Worm (Caenorhabditis elegans) whole organism, L1 larva: Measurements from ENCODE around the gene T02E9.6.

Source experiments
- C16A3.4 ChIP-seq: fragments of 150-350 bp; optimal IDR thresholded peaks from 2 replicates; lab custom pipeline; 2014; ENCODE audit warnings: missing biosample characterization, missing genetic modification characterization
- C34B4.2 ChIP-seq: sonication (generic microtip); optimal IDR thresholded peaks from 2 replicates; lab custom pipeline; 2017; ENCODE audit warnings: mild to moderate bottlenecking, missing genetic modification characterization, missing compliant biosample characterization
- aha-1 ChIP-seq: fragments of 150-350 bp; optimal IDR thresholded peaks from 2 replicates; lab custom pipeline; 2014; ENCODE audit warnings: missing biosample characterization, missing genetic modification characterization
- alr-1 ChIP-seq: fragments of 200-800 bp; sonication (Bioruptor generic); optimal IDR thresholded peaks from 2 replicates; lab custom pipeline; 2018; ENCODE audit warnings: borderline replicate concordance, mild to moderate bottlenecking, missing genetic modification characterization, missing compliant biosample characterization
- aly-2 ChIP-seq: fragments of 150-350 bp; optimal IDR thresholded peaks from 2 replicates; lab custom pipeline; 2014; ENCODE audit warnings: missing biosample characterization, missing genetic modification characterization
- ama-1 ChIP-seq: fragments of 150-350 bp; optimal IDR thresholded peaks from 2 replicates; lab custom pipeline; 2014
- blmp-1 ChIP-seq: fragments of 150-350 bp; optimal IDR thresholded peaks from 2 replicates; lab custom pipeline; 2014; ENCODE audit warnings: missing biosample characterization, missing genetic modification characterization
- ceh-63 ChIP-seq: fragments of 200-800 bp; sonication (Bioruptor generic); optimal IDR thresholded peaks from 2 replicates; lab custom pipeline; 2018; ENCODE audit warnings: mild to moderate bottlenecking, missing genetic modification characterization, missing compliant biosample characterization
- ceh-82 ChIP-seq, 3 experiments: fragments of 150-350 bp in 1 of 3; sonication (generic microtip) in 2 of 3; optimal IDR thresholded peaks; 2 replicates each; lab custom pipeline; 2014 to 2017; ENCODE audit warnings: missing biosample characterization in 3 of 3, missing genetic modification characterization in 3 of 3
- ceh-90 ChIP-seq: sonication (generic microtip); optimal IDR thresholded peaks from 2 replicates; lab custom pipeline; 2016; ENCODE audit warnings: missing genetic modification characterization, missing compliant biosample characterization
- dpl-1 ChIP-seq, 3 experiments: fragments of 150-350 bp in 2 of 3; sonication (generic microtip) in 1 of 3; optimal IDR thresholded peaks; 2 replicates each; lab custom pipeline; 2014 to 2017; ENCODE audit warnings: missing biosample characterization in 3 of 3, missing genetic modification characterization in 3 of 3, missing genetic modification reagents in 3 of 3
- efl-1 ChIP-seq, 4 experiments: fragments of 150-350 bp; optimal IDR thresholded peaks in 3 of 4; peaks in 1 of 4; 1 replicate in 1 of 4; 2 replicates in 3 of 4; lab custom pipeline; 2014; ENCODE audit warnings: missing biosample characterization in 2 of 4, missing genetic modification characterization in 2 of 4, missing genetic modification reagents in 2 of 4
- efl-3 ChIP-seq: fragments of 200-800 bp; sonication (Bioruptor generic); optimal IDR thresholded peaks from 2 replicates; lab custom pipeline; 2018; ENCODE audit warnings: mild to moderate bottlenecking, missing genetic modification characterization, missing compliant biosample characterization
- egl-13 ChIP-seq: sonication (generic microtip); optimal IDR thresholded peaks from 2 replicates; lab custom pipeline; 2016; ENCODE audit warnings: missing genotype, missing genetic modification reagents, missing genetic modification characterization, missing compliant biosample characterization
- egl-27 ChIP-seq, 2 experiments: fragments of 150-350 bp in 1 of 2; sonication (generic microtip); optimal IDR thresholded peaks; 3 replicates each; lab custom pipeline; 2017 to 2018; ENCODE audit warnings: missing biosample characterization in 2 of 2, missing genetic modification characterization in 2 of 2, missing genetic modification reagents in 2 of 2
- elt-2 ChIP-seq: sonication (generic microtip); optimal IDR thresholded peaks from 2 replicates; lab custom pipeline; 2016; ENCODE audit warnings: missing genetic modification characterization, mild to moderate bottlenecking, inconsistent platforms, missing compliant biosample characterization, missing genetic modification reagents
- elt-3 ChIP-seq, 6 experiments: fragments of 150-350 bp in 1 of 6; sonication (generic microtip); optimal IDR thresholded peaks; 2 replicates each; lab custom pipeline; 2017 to 2018; ENCODE audit warnings: missing biosample characterization in 6 of 6, missing genetic modification characterization in 6 of 6, inconsistent platforms in 1 of 6
- fkh-10 ChIP-seq: sonication (generic microtip); optimal IDR thresholded peaks from 2 replicates; lab custom pipeline; 2017; ENCODE audit warnings: missing biosample characterization, missing genetic modification reagents, missing genetic modification characterization
- grh-1 ChIP-seq: fragments of 200-800 bp; sonication (Bioruptor generic); IDR thresholded peaks from 2 replicates; pipeline ENCODE4 v1.3.6; 2022; ENCODE audit warnings: missing genetic modification reagents, missing genetic modification characterization, missing compliant biosample characterization
- hlh-4 ChIP-seq: sonication (generic microtip); optimal IDR thresholded peaks from 2 replicates; lab custom pipeline; 2016; ENCODE audit warnings: mild to moderate bottlenecking, missing genetic modification characterization, missing compliant biosample characterization
- hpl-2 ChIP-seq: fragments of 150-350 bp; optimal IDR thresholded peaks from 2 replicates; lab custom pipeline; 2014; ENCODE audit warnings: missing biosample characterization, missing genetic modification reagents, missing genetic modification characterization
- irx-1 ChIP-seq: sonication (generic microtip); optimal IDR thresholded peaks from 2 replicates; lab custom pipeline; 2016; ENCODE audit warnings: missing genetic modification characterization, missing compliant biosample characterization
- isw-1 ChIP-seq: fragments of 200-800 bp; sonication (Bioruptor generic); IDR thresholded peaks from 2 replicates; pipeline ENCODE4 v1.3.6; 2022; ENCODE audit warnings: missing genetic modification characterization, missing compliant biosample characterization
- jun-1 ChIP-seq: fragments of 150-350 bp; optimal IDR thresholded peaks from 2 replicates; lab custom pipeline; 2014; ENCODE audit warnings: missing biosample characterization, missing genetic modification reagents, missing genetic modification characterization
- lin-14 ChIP-seq: fragments of 200-800 bp; sonication (Bioruptor generic); optimal IDR thresholded peaks from 2 replicates; lab custom pipeline; 2018; ENCODE audit warnings: mild to moderate bottlenecking, missing genetic modification characterization, moderate library complexity, missing compliant biosample characterization
- lin-35 ChIP-seq, 2 experiments: fragments of 150-350 bp; optimal IDR thresholded peaks; 2 replicates each; lab custom pipeline; 2014; ENCODE audit warnings: missing biosample characterization in 2 of 2, missing genetic modification characterization in 2 of 2, missing genetic modification reagents in 2 of 2
- lsy-2 ChIP-seq, 2 experiments: fragments of 150-350 bp; optimal IDR thresholded peaks; 2 replicates each; lab custom pipeline; 2014; ENCODE audit warnings: missing biosample characterization in 2 of 2, missing genetic modification characterization in 2 of 2
- mab-9 ChIP-seq: fragments of 200-800 bp; sonication (Bioruptor generic); IDR thresholded peaks from 2 replicates; pipeline ENCODE4 v1.3.6; 2022; ENCODE audit warnings: missing genetic modification reagents, missing genetic modification characterization, missing compliant biosample characterization
- mef-2 ChIP-seq: fragments of 150-350 bp; optimal IDR thresholded peaks from 2 replicates; lab custom pipeline; 2014; ENCODE audit warnings: missing biosample characterization, missing genetic modification characterization
- mep-1 ChIP-seq: fragments of 150-350 bp; optimal IDR thresholded peaks from 2 replicates; lab custom pipeline; 2014; ENCODE audit warnings: missing biosample characterization, missing genetic modification characterization
- nhr-11 ChIP-seq: fragments of 150-350 bp; optimal IDR thresholded peaks from 2 replicates; lab custom pipeline; 2014; ENCODE audit warnings: missing biosample characterization, missing genetic modification characterization
- nhr-12 ChIP-seq: sonication (generic microtip); optimal IDR thresholded peaks from 2 replicates; lab custom pipeline; 2017; ENCODE audit warnings: missing biosample characterization, missing genetic modification characterization
- nhr-19 ChIP-seq: fragments of 200-800 bp; sonication (Bioruptor generic); conservative IDR thresholded peaks from 2 replicates; pipeline ENCODE4 v1.3.6; 2022; ENCODE audit warnings: missing genetic modification characterization, missing compliant biosample characterization
- nhr-71 ChIP-seq: sonication (generic microtip); optimal IDR thresholded peaks from 2 replicates; lab custom pipeline; 2016; ENCODE audit warnings: mild to moderate bottlenecking, missing genetic modification characterization, moderate library complexity, missing compliant biosample characterization
- nhr-84 ChIP-seq: sonication (generic microtip); optimal IDR thresholded peaks from 2 replicates; lab custom pipeline; 2017; ENCODE audit warnings: missing biosample characterization, missing genetic modification characterization
- nhr-90 ChIP-seq: sonication (generic microtip); optimal IDR thresholded peaks from 2 replicates; lab custom pipeline; 2016; ENCODE audit warnings: mild to moderate bottlenecking, missing genetic modification characterization, missing compliant biosample characterization; ENCODE audit not compliant: poor library complexity
- rnt-1 ChIP-seq: sonication (generic microtip); optimal IDR thresholded peaks from 2 replicates; lab custom pipeline; 2016; ENCODE audit warnings: mild to moderate bottlenecking, missing genetic modification characterization, moderate library complexity, missing compliant biosample characterization
- skn-1 ChIP-seq: fragments of 150-350 bp; optimal IDR thresholded peaks from 2 replicates; lab custom pipeline; 2014; ENCODE audit warnings: missing biosample characterization, missing genetic modification characterization
- snpc-4 ChIP-seq: fragments of 150-350 bp; optimal IDR thresholded peaks from 2 replicates; lab custom pipeline; 2014; ENCODE audit warnings: missing biosample characterization, missing genetic modification characterization
- snu-23 ChIP-seq: sonication (generic microtip); optimal IDR thresholded peaks from 2 replicates; lab custom pipeline; 2016; ENCODE audit warnings: missing genetic modification characterization, missing compliant biosample characterization
- sox-4 ChIP-seq: sonication (generic microtip); optimal IDR thresholded peaks from 2 replicates; lab custom pipeline; 2016; ENCODE audit warnings: missing genetic modification characterization, missing compliant biosample characterization
- sup-37 ChIP-seq: fragments of 200-800 bp; sonication (Bioruptor generic); optimal IDR thresholded peaks from 2 replicates; lab custom pipeline; 2018; ENCODE audit warnings: mild to moderate bottlenecking, missing genetic modification characterization, missing compliant biosample characterization
- swsn-7 ChIP-seq: sonication (generic microtip); optimal IDR thresholded peaks from 2 replicates; lab custom pipeline; 2016; ENCODE audit warnings: missing genetic modification characterization, missing compliant biosample characterization
- tbx-2 ChIP-seq: sonication (generic microtip); optimal IDR thresholded peaks from 2 replicates; lab custom pipeline; 2016; ENCODE audit warnings: missing genetic modification characterization, missing compliant biosample characterization
- unc-130 ChIP-seq: fragments of 150-350 bp; optimal IDR thresholded peaks from 2 replicates; lab custom pipeline; 2017; ENCODE audit warnings: missing biosample characterization, missing genetic modification characterization, inconsistent platforms
- unc-30 ChIP-seq: sonication (generic microtip); optimal IDR thresholded peaks from 2 replicates; lab custom pipeline; 2017; ENCODE audit warnings: missing biosample characterization, missing genetic modification characterization
- unc-62 ChIP-seq: fragments of 150-350 bp; optimal IDR thresholded peaks from 2 replicates; lab custom pipeline; 2014; ENCODE audit warnings: missing biosample characterization, missing genetic modification reagents, missing genetic modification characterization
- unc-86 ChIP-seq: sonication (generic microtip); optimal IDR thresholded peaks from 2 replicates; lab custom pipeline; 2016; ENCODE audit warnings: missing genetic modification characterization, missing compliant biosample characterization
- vab-15 ChIP-seq: sonication (generic microtip); optimal IDR thresholded peaks from 2 replicates; lab custom pipeline; 2017; ENCODE audit warnings: missing genotype, mild to moderate bottlenecking, missing genetic modification characterization, missing compliant biosample characterization
- ztf-4 ChIP-seq: fragments of 150-350 bp; optimal IDR thresholded peaks from 2 replicates; lab custom pipeline; 2014; ENCODE audit warnings: missing biosample characterization, missing genetic modification characterization

T02E9.6 gene

ce11 chrV:11329100-11329499 is 5.0 kb downstream of the T02E9.6 start, which contains the start of gene F47G9.6:
Gene F47G9.6, plus strand, starts transcription at chrV:11329400.
- no peak for TF ChIP-seq skn-1 (tag; lab: Kevin White, UChicago)
- no peak for TF ChIP-seq rnt-1
- no peak for TF ChIP-seq nhr-71 (tag; lab: Kevin White, UChicago)
- TF ChIP-seq egl-13 (tag; lab: Kevin White, UChicago) = no peak

ce11 chrV:11326914-11327367 is 7.2 kb downstream of the T02E9.6 start, which contains the start of gene tmed-10:
Gene tmed-10, minus strand, starts transcription at chrV:11326964.
- TF ChIP-seq egl-27 (tag; optimal IDR thresholded peaks at IDR 0.05; lab: Kevin White, UChicago) (no peak), hlh-4 (tag; lab: Kevin White, UChicago) (no peak), dpl-1 (GFP tag; optimal IDR thresholded peaks at IDR 0.05; lab: Kevin White, UChicago) (peak; percentile 44 to 64 (median 59)), lin-14 (peak; percentile 83), ama-1 (lab: Kevin White, UChicago) (no peak), snpc-4 (tag; lab: Kevin White, UChicago) (peak; percentile 23), C16A3.4 (tag; lab: Kevin White, UChicago) (peak; percentile 28), elt-3 (tag; optimal IDR thresholded peaks at IDR 0.05; lab: Kevin White, UChicago) (peak in 1 of 6 experiments; percentile 27), ceh-82 (tag; optimal IDR thresholded peaks at IDR 0.05; lab: Kevin White, UChicago) (peak; percentile 85 to 87 (median 87)), sup-37 (GFP tag; lab: Kevin White, UChicago) (no peak), ztf-4 (tag; lab: Kevin White, UChicago) (no peak), sox-4 (tag; lab: Kevin White, UChicago) (no peak), egl-13 (tag; lab: Kevin White, UChicago) (no peak), grh-1 (GFP tag; lab: Robert Waterston, UW) (no peak), elt-2 (tag; lab: Kevin White, UChicago) (peak; percentile 16), swsn-7 (peak; percentile 70), mef-2 (no peak), fkh-10 (GFP tag; lab: Kevin White, UChicago) (peak; percentile 27), alr-1 (tag; lab: Kevin White, UChicago) (no peak), isw-1 (GFP tag; lab: Robert Waterston, UW) (peak; percentile 68), unc-30 (tag; lab: Kevin White, UChicago) (no peak), blmp-1 (tag; lab: Kevin White, UChicago) (peak; percentile 52), unc-130 (tag; lab: Kevin White, UChicago) (peak; percentile 93), ceh-63 (GFP tag; lab: Kevin White, UChicago) (no peak), snu-23 (GFP tag; lab: Kevin White, UChicago) (peak; percentile 84), nhr-19 (GFP tag; lab: Robert Waterston, UW) (peak; percentile 80), mab-9 (GFP tag; lab: Robert Waterston, UW) (peak; percentile 37; the same call in 1 of the 2 replicates), lsy-2 (tag; optimal IDR thresholded peaks at IDR 0.05; lab: Kevin White, UChicago) (peak; percentile 87 to 96), C34B4.2 (tag; lab: Kevin White, UChicago) (no peak), irx-1 (tag; lab: Kevin White, UChicago) (peak; percentile 32), efl-3 (no peak), hpl-2 (no peak), lin-35 (GFP tag; optimal IDR thresholded peaks at IDR 0.05; lab: Kevin White, UChicago) (peak; percentile 58 to 67), unc-62 (GFP tag; lab: Kevin White, UChicago) (no peak), nhr-11 (no peak), mep-1 (tag; lab: Kevin White, UChicago) (peak; percentile 83), unc-86 (tag; lab: Kevin White, UChicago) (peak; percentile 3), vab-15 (tag; lab: Kevin White, UChicago) (no peak), jun-1 (peak; percentile 13), nhr-90 (peak; percentile 54), nhr-84 (tag; lab: Kevin White, UChicago) (no peak), nhr-12 (tag; lab: Kevin White, UChicago) (no peak), tbx-2 (tag; lab: Kevin White, UChicago) (peak; percentile 54), aha-1 (no peak), efl-1 (optimal IDR thresholded peaks at IDR 0.05; lab: Kevin White, UChicago) (peak; percentile 59 to 68), efl-1 (GFP tag; optimal IDR thresholded peaks at IDR 0.05 in 1 of 2; lab: Kevin White, UChicago) (peak; percentile 55 to 95), ceh-90 (tag; lab: Kevin White, UChicago) (no peak), nhr-71 (tag; lab: Kevin White, UChicago) (peak; percentile 78), aly-2 (tag; lab: Kevin White, UChicago) (no peak)
